Fruit fly (Drosophila melanogaster): ENCODE data around the gene CG14153.

Gene CG14153

dm6 chr3L:10690904-10691408 lies 47.6 kb downstream of the CG14153 start, which contains the start of gene CG11811:
CG11811 (plus strand) TSS chr3L:10691024.
- TF ChIP-seq CG8478 (optimal IDR thresholded peaks at IDR 0.05) (no peak), CTCF (optimal IDR thresholded peaks at IDR 0.05) (no peak)

dm6 chr3L:10692459-10693217 lies 49.3 kb downstream of the CG14153 start, which contains the start of gene CG33493:
CG33493 (minus strand) TSS chr3L:10693167.
- TF ChIP-seq CTCF (optimal IDR thresholded peaks at IDR 0.05) (no peak), CG8478 (optimal IDR thresholded peaks at IDR 0.05) (no peak)

- TF ChIP-seq CG8478 (optimal IDR thresholded peaks at IDR 0.05) (no peak), CTCF (optimal IDR thresholded peaks at IDR 0.05) (no peak)
These were observed 50.5 kb downstream of the CG14153 start, which contains the start of gene ND-13B for dm6 chr3L:10693709-10694403. ND-13B (minus strand) TSS chr3L:10694108.

Data from S2 (cell line).